Worm (Caenorhabditis elegans): ENCODE results near the gene skr-16.

skr-16 gene

DNA sequence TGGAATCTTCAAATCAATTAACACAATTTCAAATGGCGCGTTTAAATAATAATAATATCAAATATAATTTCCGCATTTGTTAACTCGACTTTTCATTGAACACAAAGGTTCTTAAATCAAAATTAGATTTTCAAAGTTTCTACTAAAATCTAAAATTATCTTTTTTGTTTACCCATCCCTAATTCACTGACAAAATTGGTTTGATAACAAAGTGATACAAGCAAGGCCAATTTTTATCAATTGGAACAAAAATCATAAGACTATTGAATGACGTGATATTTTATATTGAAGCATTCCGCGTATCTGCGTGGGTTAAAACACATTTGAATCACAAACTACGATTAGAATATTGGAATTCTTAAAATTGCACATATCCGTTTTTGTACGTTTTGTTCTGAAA is 21.9 kb downstream of the skr-16 start:
- TF ChIP-seq ceh-48 (tag; optimal IDR thresholded peaks at IDR 0.05) (no peak), elt-2 (tag; optimal IDR thresholded peaks at IDR 0.05) (peak; percentile 49)

DNA sequence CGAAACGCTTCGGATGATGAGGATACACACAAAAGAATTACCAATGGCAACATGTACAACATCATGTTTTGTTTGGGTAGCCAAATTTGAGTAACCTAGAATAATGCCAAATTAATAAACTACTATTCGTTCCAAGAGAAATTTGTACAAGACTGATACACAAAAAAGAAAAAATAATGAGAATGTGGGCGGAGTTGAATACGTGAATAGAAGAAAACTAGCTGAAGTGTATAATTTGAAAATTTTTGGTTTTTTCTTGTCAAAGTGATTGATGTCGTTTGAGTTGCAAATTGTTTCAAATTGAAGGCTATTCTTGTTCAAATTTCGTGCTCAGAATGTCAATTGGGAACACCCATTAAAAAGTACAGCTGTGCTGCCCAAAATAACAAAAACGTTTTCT is 23.2 kb downstream of the skr-16 start, which contains the start of gene R13A1.5:
Gene R13A1.5 (minus strand): TSS at position 101 of the 400 bp plus-strand sequence.
- TF ChIP-seq che-1 (tag; optimal IDR thresholded peaks at IDR 0.05) (no peak), ceh-34 (tag; optimal IDR thresholded peaks at IDR 0.05) (no peak), sdc-2 (tag; optimal IDR thresholded peaks at IDR 0.05) (no peak), sox-4 (tag; optimal IDR thresholded peaks at IDR 0.05) (no peak), pqm-1 (tag; optimal IDR thresholded peaks at IDR 0.05) (no peak), elt-2 (tag; optimal IDR thresholded peaks at IDR 0.05) (no peak), ahr-1 (tag; optimal IDR thresholded peaks at IDR 0.05) (no peak), fkh-6 (tag; optimal IDR thresholded peaks at IDR 0.05) (no peak), nfya-1 (tag; optimal IDR thresholded peaks at IDR 0.05) (no peak), ceh-48 (tag; optimal IDR thresholded peaks at IDR 0.05) (no peak), ceh-30 (tag; optimal IDR thresholded peaks at IDR 0.05) (no peak), pat-9 (tag; optimal IDR thresholded peaks at IDR 0.05) (no peak), ceh-45 (GFP tag; IDR thresholded peaks at IDR 0.05) (no peak), ttx-3 (tag; optimal IDR thresholded peaks at IDR 0.05) (no peak), ceh-9 (tag; optimal IDR thresholded peaks at IDR 0.05) (no peak), ceh-24 (tag; optimal IDR thresholded peaks at IDR 0.05) (no peak), ceh-2 (tag; optimal IDR thresholded peaks at IDR 0.05) (no peak)

DNA sequence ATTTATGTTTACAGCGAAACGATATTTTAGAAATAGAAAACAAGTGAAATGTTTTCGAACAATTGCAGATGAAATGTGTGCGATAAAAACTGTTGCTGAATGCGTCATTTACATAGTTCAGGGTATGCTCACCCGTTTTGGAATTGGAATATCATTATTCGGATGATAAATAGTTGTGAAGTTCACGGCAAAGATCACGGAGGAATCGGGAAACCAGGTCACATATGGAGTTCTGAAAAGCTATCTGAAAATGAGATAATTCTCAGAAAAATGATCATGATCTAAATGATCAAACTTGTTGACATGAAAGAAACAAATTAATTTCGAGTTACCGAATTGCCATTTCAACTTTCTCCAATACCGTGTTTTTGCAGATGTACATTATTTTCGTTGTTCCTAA is 27.2 kb downstream of the skr-16 start, which contains the start of gene best-16:
Gene best-16 (minus strand): TSS at position 101 of the 400 bp plus-strand sequence.
- TF ChIP-seq hlh-13 (GFP tag; optimal IDR thresholded peaks at IDR 0.05) (no peak), tbx-2 (tag; optimal IDR thresholded peaks at IDR 0.05) (no peak), tbx-7 (tag; optimal IDR thresholded peaks at IDR 0.05) (no peak)

DNA sequence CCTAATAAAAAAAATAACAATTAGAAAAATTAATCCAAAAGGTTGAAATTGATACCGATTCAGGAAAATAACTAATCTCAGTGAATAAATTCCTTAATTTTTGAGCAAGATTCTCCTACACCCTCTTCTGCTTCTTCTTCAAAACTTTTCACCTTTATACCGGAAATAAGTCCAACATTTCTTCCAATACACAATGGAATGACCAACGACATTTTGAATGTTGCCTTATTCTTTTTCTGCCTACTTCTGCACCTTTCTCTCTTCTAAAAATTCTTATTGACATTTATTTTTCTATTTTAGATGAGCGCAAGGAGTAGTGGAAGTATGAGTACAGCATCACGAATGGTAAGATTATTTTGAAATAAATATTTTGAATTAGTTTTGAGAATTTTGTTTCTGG is 28.3 kb downstream of the skr-16 start, which contains the start of gene unc-8:
Gene unc-8 (plus strand): TSS at position 301 of the 400 bp plus-strand sequence.
- TF ChIP-seq hlh-30 (tag; optimal IDR thresholded peaks at IDR 0.05; ENCODE audit: insufficient read depth) (no peak), pros-1 (tag; optimal IDR thresholded peaks at IDR 0.05) (no peak), gmeb-2 (tag; optimal IDR thresholded peaks at IDR 0.05) (no peak), nfya-1 (tag; optimal IDR thresholded peaks at IDR 0.05) (no peak), ama-1 (optimal IDR thresholded peaks at IDR 0.05) (no peak), C08G9.2 (tag; optimal IDR thresholded peaks at IDR 0.05) (no peak), K09A11.1 (tag; optimal IDR thresholded peaks at IDR 0.05; ENCODE audit: insufficient read depth) (no peak), nhr-232 (tag; optimal IDR thresholded peaks at IDR 0.05) (no peak), dmd-4 (tag; optimal IDR thresholded peaks at IDR 0.05; ENCODE audit: borderline replicate concordance) (no peak), ceh-18 (tag; optimal IDR thresholded peaks at IDR 0.05) (no peak), ceh-31 (tag; optimal IDR thresholded peaks at IDR 0.05) (no peak), ceh-14 (tag; optimal IDR thresholded peaks at IDR 0.05) (no peak), ceh-19 (GFP tag; optimal IDR thresholded peaks at IDR 0.05) (no peak), pha-2 (tag; optimal IDR thresholded peaks at IDR 0.05) (no peak), fax-1 (tag; optimal IDR thresholded peaks at IDR 0.05) (no peak), C38D4.7 (GFP tag; optimal IDR thresholded peaks at IDR 0.05) (no peak), lim-6 (tag; optimal IDR thresholded peaks at IDR 0.05) (no peak), ceh-45 (GFP tag; IDR thresholded peaks at IDR 0.05) (no peak), ets-4 (tag; optimal IDR thresholded peaks at IDR 0.05) (no peak)

Measured in whole organism, late embryonic.